Worm (Caenorhabditis elegans) whole organism, L2 larva: Measurements from ENCODE around the gene math-14.

Experiments
- R02D3.7 ChIP-seq: fragments of 150-350 bp; optimal IDR thresholded peaks from 2 replicates; lab custom pipeline; 2014; ENCODE audit warnings: missing biosample characterization, missing genetic modification characterization
- alr-1 ChIP-seq: fragments of 150-350 bp; optimal IDR thresholded peaks from 2 replicates; lab custom pipeline; 2014; ENCODE audit warnings: missing biosample characterization, missing genetic modification characterization
- ama-1 ChIP-seq: fragments of 150-350 bp; optimal IDR thresholded peaks from 2 replicates; lab custom pipeline; 2018; ENCODE audit warnings: inconsistent platforms
- blmp-1 ChIP-seq: sonication (generic microtip); optimal IDR thresholded peaks from 2 replicates; lab custom pipeline; 2017; ENCODE audit warnings: missing genetic modification characterization, mild to moderate bottlenecking, missing compliant biosample characterization, antibody characterized with exemption, moderate library complexity; ENCODE audit not compliant: insufficient read depth
- ceh-82 ChIP-seq: fragments of 150-350 bp; optimal IDR thresholded peaks from 2 replicates; lab custom pipeline; 2014; ENCODE audit warnings: missing biosample characterization, missing genetic modification characterization
- crh-2 ChIP-seq: sonication (generic microtip); optimal IDR thresholded peaks from 2 replicates; lab custom pipeline; 2017; ENCODE audit warnings: missing biosample characterization, missing genetic modification characterization
- dmd-4 ChIP-seq: sonication (generic microtip); optimal IDR thresholded peaks from 2 replicates; lab custom pipeline; 2017; ENCODE audit warnings: missing biosample characterization, missing genetic modification characterization
- egl-27 ChIP-seq: sonication (generic microtip); optimal IDR thresholded peaks from 3 replicates; lab custom pipeline; 2017; ENCODE audit warnings: missing biosample characterization, missing genetic modification reagents, missing genetic modification characterization
- elt-3 ChIP-seq: sonication (generic microtip); optimal IDR thresholded peaks from 2 replicates; lab custom pipeline; 2017; ENCODE audit warnings: missing biosample characterization, missing genetic modification characterization
- fos-1 ChIP-seq: fragments of 150-350 bp; optimal IDR thresholded peaks from 2 replicates; lab custom pipeline; 2014; ENCODE audit warnings: missing biosample characterization, missing genetic modification characterization
- gmeb-1 ChIP-seq: fragments of 150-350 bp; optimal IDR thresholded peaks from 2 replicates; lab custom pipeline; 2014; ENCODE audit warnings: missing biosample characterization, missing genetic modification characterization
- lin-11 ChIP-seq: fragments of 150-350 bp; sonication (generic microtip); optimal IDR thresholded peaks from 2 replicates; lab custom pipeline; 2014; ENCODE audit warnings: missing biosample characterization, missing genetic modification characterization, inconsistent platforms, mixed read lengths
- lin-13 ChIP-seq: fragments of 150-350 bp; optimal IDR thresholded peaks from 2 replicates; lab custom pipeline; 2014; ENCODE audit warnings: missing biosample characterization, missing genetic modification reagents, missing genetic modification characterization
- lin-39 ChIP-seq: fragments of 150-350 bp; optimal IDR thresholded peaks from 2 replicates; lab custom pipeline; 2014; ENCODE audit warnings: missing biosample characterization, missing genetic modification reagents, missing genetic modification characterization
- lsy-2 ChIP-seq, 2 experiments: fragments of 150-350 bp in 1 of 2; sonication (generic microtip) in 1 of 2; optimal IDR thresholded peaks; 2 replicates each; lab custom pipeline; 2014 to 2017; ENCODE audit warnings: missing biosample characterization in 2 of 2, missing genetic modification characterization in 2 of 2
- mab-5 ChIP-seq: fragments of 150-350 bp; optimal IDR thresholded peaks from 2 replicates; lab custom pipeline; 2014; ENCODE audit warnings: missing biosample characterization, missing genetic modification characterization
- mdl-1 ChIP-seq, 2 experiments: fragments of 150-350 bp in 1 of 2; sonication (generic microtip) in 1 of 2; optimal IDR thresholded peaks; 2 replicates each; lab custom pipeline; 2017; ENCODE audit warnings: missing biosample characterization in 2 of 2, missing genetic modification characterization in 2 of 2
- nhr-10 ChIP-seq: sonication (generic microtip); optimal IDR thresholded peaks from 2 replicates; lab custom pipeline; 2017; ENCODE audit warnings: missing biosample characterization, missing genetic modification characterization
- nhr-11 ChIP-seq: fragments of 150-350 bp; optimal IDR thresholded peaks from 2 replicates; lab custom pipeline; 2014; ENCODE audit warnings: missing biosample characterization, missing genetic modification characterization
- nhr-12 ChIP-seq: fragments of 150-350 bp; optimal IDR thresholded peaks from 2 replicates; lab custom pipeline; 2014; ENCODE audit warnings: missing biosample characterization, missing genetic modification characterization
- nhr-129 ChIP-seq: fragments of 150-350 bp; optimal IDR thresholded peaks from 2 replicates; lab custom pipeline; 2014; ENCODE audit warnings: missing biosample characterization, missing genetic modification characterization
- nhr-21 ChIP-seq: fragments of 150-350 bp; optimal IDR thresholded peaks from 2 replicates; lab custom pipeline; 2014; ENCODE audit warnings: missing biosample characterization, missing genetic modification characterization
- nhr-237 ChIP-seq: fragments of 150-350 bp; optimal IDR thresholded peaks from 2 replicates; lab custom pipeline; 2014; ENCODE audit warnings: missing biosample characterization, missing genetic modification characterization
- nhr-6 ChIP-seq: fragments of 150-350 bp; optimal IDR thresholded peaks from 2 replicates; lab custom pipeline; 2014; ENCODE audit warnings: missing biosample characterization, missing genetic modification characterization
- peb-1 ChIP-seq: fragments of 150-350 bp; optimal IDR thresholded peaks from 2 replicates; lab custom pipeline; 2014; ENCODE audit warnings: missing biosample characterization, missing genetic modification characterization
- sem-4 ChIP-seq: fragments of 150-350 bp; optimal IDR thresholded peaks from 2 replicates; lab custom pipeline; 2014; ENCODE audit warnings: missing biosample characterization, missing genetic modification reagents, missing genetic modification characterization
- skn-1 ChIP-seq: sonication (generic microtip); optimal IDR thresholded peaks from 2 replicates; lab custom pipeline; 2017; ENCODE audit warnings: missing biosample characterization, missing genetic modification characterization
- sma-3 ChIP-seq: sonication (generic microtip); optimal IDR thresholded peaks from 2 replicates; lab custom pipeline; 2016; ENCODE audit warnings: missing genetic modification reagents, missing genetic modification characterization, missing compliant biosample characterization
- sma-9 ChIP-seq, 2 experiments: fragments of 150-350 bp in 1 of 2; sonication (generic microtip) in 1 of 2; optimal IDR thresholded peaks; 2 replicates each; lab custom pipeline; 2014 to 2016; ENCODE audit warnings: missing genetic modification characterization in 2 of 2, mild to moderate bottlenecking in 1 of 2, missing biosample characterization in 1 of 2, missing compliant biosample characterization in 1 of 2, missing genetic modification reagents in 1 of 2, moderate library complexity in 1 of 2
- snpc-4 ChIP-seq: fragments of 150-350 bp; optimal IDR thresholded peaks from 2 replicates; lab custom pipeline; 2014; ENCODE audit warnings: missing biosample characterization, missing genetic modification characterization
- unc-55 ChIP-seq: fragments of 150-350 bp; sonication (generic microtip); optimal IDR thresholded peaks from 3 replicates; lab custom pipeline; 2014; ENCODE audit warnings: missing biosample characterization, missing genetic modification reagents, missing genetic modification characterization
- unc-62 ChIP-seq: fragments of 150-350 bp; optimal IDR thresholded peaks from 2 replicates; lab custom pipeline; 2014; ENCODE audit warnings: missing biosample characterization, missing genetic modification reagents, missing genetic modification characterization
- zag-1 ChIP-seq: fragments of 150-350 bp; optimal IDR thresholded peaks from 2 replicates; lab custom pipeline; 2014; ENCODE audit warnings: missing biosample characterization, missing genetic modification characterization
- ztf-1 ChIP-seq: fragments of 200-800 bp; sonication (Bioruptor generic); conservative IDR thresholded peaks from 2 replicates; pipeline ENCODE4 v1.3.6; 2022; ENCODE audit warnings: missing genetic modification characterization, missing compliant biosample characterization
- ztf-4 ChIP-seq: fragments of 150-350 bp; optimal IDR thresholded peaks from 2 replicates; lab custom pipeline; 2014; ENCODE audit warnings: missing biosample characterization, missing genetic modification characterization

Gene math-14

DNA sequence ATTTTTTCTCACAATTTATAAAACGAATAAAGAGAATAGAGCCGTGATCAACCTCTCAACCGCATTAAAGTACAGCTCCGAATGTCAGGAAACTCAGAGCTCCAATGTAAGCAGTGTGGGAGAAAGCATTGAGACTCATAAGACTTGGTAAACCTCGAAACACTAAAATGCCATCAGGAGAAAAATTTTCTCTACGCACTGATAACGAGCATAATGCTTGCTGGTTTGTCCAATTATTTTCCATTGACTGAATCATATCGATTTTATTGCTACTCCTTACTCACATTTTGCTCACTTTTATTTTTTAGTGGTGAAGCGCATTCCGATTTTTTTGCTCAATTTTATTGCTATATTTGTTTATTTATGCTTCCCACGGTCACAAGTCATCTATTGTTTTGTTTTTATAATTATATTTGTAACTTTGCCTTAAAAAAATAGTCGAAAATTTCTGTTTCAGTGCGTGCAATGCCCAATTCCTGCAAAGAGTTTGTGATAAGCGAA, 39.0 kb upstream of the math-14 start, which contains the start of gene math-40:
Gene math-40 (plus strand): TSS at position 451 of the 501 bp plus-strand sequence.
- TF ChIP-seq nhr-10 (tag; lab: Kevin White, UChicago) (no peak), elt-3 (tag; lab: Kevin White, UChicago) (no peak), nhr-12 (no peak), fos-1 (tag; lab: Kevin White, UChicago) (peak; percentile 80), snpc-4 (tag; lab: Kevin White, UChicago) (no peak)
- TF ChIP-seq, all 48 proteins: peak for 1

DNA sequence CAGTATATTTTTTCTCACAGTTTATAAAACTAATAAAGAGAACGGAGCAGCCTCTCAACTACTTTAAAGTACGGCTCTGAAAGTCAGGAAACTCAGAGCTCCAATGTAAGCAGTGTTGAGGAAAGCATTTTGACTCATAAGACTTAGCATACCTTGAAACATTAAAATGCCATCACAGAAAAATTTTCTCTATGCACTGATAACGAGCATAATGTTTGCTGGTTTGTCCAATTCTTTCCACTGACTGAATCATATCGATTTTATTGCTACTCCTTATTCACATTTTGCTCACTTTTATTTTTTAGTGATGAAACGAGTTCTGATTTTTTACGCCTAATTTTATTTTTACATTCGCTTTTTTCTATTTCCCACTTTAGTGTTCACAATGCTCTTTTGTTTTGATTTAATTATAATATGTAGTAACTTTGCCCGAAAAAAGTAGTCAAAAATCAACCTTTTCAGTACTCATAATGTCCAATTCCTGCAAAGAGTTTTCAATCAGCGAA, 37.3 kb upstream of the math-14 start, which contains the start of gene math-39:
Gene math-39 (plus strand): TSS at position 456 of the 506 bp plus-strand sequence.
- TF ChIP-seq dmd-4 (tag; lab: Kevin White, UChicago): no peak
- TF ChIP-seq fos-1 (tag; lab: Kevin White, UChicago): peak; percentile 73
- TF ChIP-seq, all 48 proteins: peak for 1

ce11 chrII:1836204-1836603, 33.0 kb upstream of the math-14 start, which contains the start of gene T08E11.1:
Gene T08E11.1, plus strand, starts transcription at chrII:1836504.
- no peak for TF ChIP-seq unc-55 (GFP tag; lab: Kevin White, UChicago)
- no peak for TF ChIP-seq fos-1 (tag; lab: Kevin White, UChicago)
- no peak for TF ChIP-seq ztf-1 (GFP tag; lab: Robert Waterston, UW)
- TF ChIP-seq, all 48 proteins: peak for 0

DNA sequence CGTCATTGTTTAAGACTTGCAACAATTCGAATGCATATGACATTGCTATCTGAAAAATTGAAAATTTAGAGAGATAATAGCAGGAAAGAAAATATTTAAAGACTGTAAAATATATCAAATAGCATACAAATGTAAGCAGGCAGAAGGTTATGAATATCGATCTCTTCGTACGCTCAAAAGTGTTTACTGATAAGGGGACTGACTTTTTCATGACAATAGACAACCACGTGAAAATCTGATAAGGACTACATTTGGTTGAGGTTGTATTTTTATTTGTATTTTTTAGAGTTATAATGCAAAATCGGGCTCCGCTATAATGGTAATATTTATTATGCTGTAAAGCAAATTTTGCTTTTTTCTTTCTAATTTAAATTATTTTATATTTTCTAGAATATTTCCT, 26.3 kb upstream of the math-14 start, which contains the start of the genes C52E2.5 and C52E2.4:
Gene C52E2.5 (minus strand): TSS at position 43 of the 400 bp plus-strand sequence.
Gene C52E2.4 (plus strand): TSS at position 252 of the 400 bp plus-strand sequence.
- TF ChIP-seq sma-9 (GFP tag; optimal IDR thresholded peaks at IDR 0.05; lab: Kevin White, UChicago) (peak; percentile 36), sma-9 (tag; optimal IDR thresholded peaks at IDR 0.05; lab: Kevin White, UChicago) (no peak), fos-1 (tag; lab: Kevin White, UChicago) (peak; percentile 80), nhr-11 (no peak), ztf-4 (tag; lab: Kevin White, UChicago) (no peak), unc-62 (GFP tag; lab: Kevin White, UChicago) (no peak), egl-27 (tag; lab: Kevin White, UChicago) (no peak), sma-3 (no peak), dmd-4 (tag; lab: Kevin White, UChicago) (no peak), elt-3 (tag; lab: Kevin White, UChicago) (no peak), lin-11 (tag; lab: Kevin White, UChicago) (no peak), mab-5 (no peak), R02D3.7 (no peak), alr-1 (tag; lab: Kevin White, UChicago) (no peak), gmeb-1 (tag; lab: Kevin White, UChicago) (no peak), ceh-82 (tag; lab: Kevin White, UChicago) (no peak), nhr-6 (tag; lab: Kevin White, UChicago) (no peak), crh-2 (tag; lab: Kevin White, UChicago) (peak; percentile 36), zag-1 (no peak), sem-4 (tag; lab: Kevin White, UChicago) (no peak), nhr-237 (tag; lab: Kevin White, UChicago) (no peak), lin-39 (tag; lab: Kevin White, UChicago) (no peak), nhr-21 (tag; lab: Kevin White, UChicago) (no peak), ztf-1 (GFP tag; lab: Robert Waterston, UW) (no peak), nhr-129 (tag; lab: Kevin White, UChicago) (no peak), lsy-2 (tag; optimal IDR thresholded peaks at IDR 0.05; lab: Kevin White, UChicago) (no peak), ama-1 (no peak), mdl-1 (tag; optimal IDR thresholded peaks at IDR 0.05; lab: Kevin White, UChicago) (no peak), lin-13 (GFP tag; lab: Kevin White, UChicago) (no peak), peb-1 (tag; lab: Kevin White, UChicago) (no peak), skn-1 (peak; percentile 65)

ce11 chrII:1844552-1844951, 24.7 kb upstream of the math-14 start:
- TF ChIP-seq ztf-4 (tag; lab: Kevin White, UChicago) (no peak), blmp-1 (tag; lab: Kevin White, UChicago) (no peak), nhr-12 (no peak)
